Fruit fly (Drosophila melanogaster): ENCODE measurements around the gene CG13000.

The CG13000 gene

dm6 chrX:16943515-16943850 lies 4.8 kb downstream of the CG13000 start (continued):
- TF ChIP-seq lz (GFP tag; optimal IDR thresholded peaks at IDR 0.05) (no peak), Sox14 (GFP tag; optimal IDR thresholded peaks at IDR 0.05) (peak; percentile 60), Sox102F (GFP tag; optimal IDR thresholded peaks at IDR 0.05) (no peak), fd59A (GFP tag; optimal IDR thresholded peaks at IDR 0.05) (no peak), CG6276 (GFP tag; optimal IDR thresholded peaks at IDR 0.05) (peak; percentile 42), fkh (GFP tag; optimal IDR thresholded peaks at IDR 0.05) (peak; percentile 62), esn (GFP tag; optimal IDR thresholded peaks at IDR 0.05) (no peak), CG9139 (GFP tag; optimal IDR thresholded peaks at IDR 0.05) (no peak), OdsH (GFP tag; optimal IDR thresholded peaks at IDR 0.05) (no peak), CG7368 (GFP tag; optimal IDR thresholded peaks at IDR 0.05) (no peak)

- TF ChIP-seq CG3919 (GFP tag; optimal IDR thresholded peaks at IDR 0.05): peak; percentile 22
- peak; percentile 41 for TF ChIP-seq Sox102F (GFP tag; optimal IDR thresholded peaks at IDR 0.05)
- no peak for TF ChIP-seq CG11902 (GFP tag; optimal IDR thresholded peaks at IDR 0.05)
- peak; percentile 58 for TF ChIP-seq CG6854 (GFP tag; optimal IDR thresholded peaks at IDR 0.05)
- TF ChIP-seq Ets96B (tag; optimal IDR thresholded peaks at IDR 0.05): peak; percentile 2
- peak; percentile 29 for TF ChIP-seq Eip78C (GFP tag)
- TF ChIP-seq CG9139 (GFP tag; optimal IDR thresholded peaks at IDR 0.05): peak; percentile 37
- 0 out of 3 replicates have a peak, but pooled peaks have one; percentile 18 for TF ChIP-seq eg (GFP tag; IDR thresholded peaks at IDR 0.05)
- peak; percentile 23 for TF ChIP-seq Eip75B (GFP tag; optimal IDR thresholded peaks at IDR 0.05)
- TF ChIP-seq vri (GFP tag; optimal IDR thresholded peaks at IDR 0.05): peak; percentile 38
- TF ChIP-seq fd85E (GFP tag; optimal IDR thresholded peaks at IDR 0.05): no peak
- no peak; the same call in 1 of the 2 replicates for TF ChIP-seq CG15336 (GFP tag; IDR thresholded peaks at IDR 0.05)
Measured at dm6 chrX:16942735-16943514, 5.3 kb downstream of the CG13000 start, which contains the start of the genes CG13001 and RhoGAP15B. CG13001 (minus strand) TSS chrX:16942871. RhoGAP15B (plus strand) TSS chrX:16943290.

DNA sequence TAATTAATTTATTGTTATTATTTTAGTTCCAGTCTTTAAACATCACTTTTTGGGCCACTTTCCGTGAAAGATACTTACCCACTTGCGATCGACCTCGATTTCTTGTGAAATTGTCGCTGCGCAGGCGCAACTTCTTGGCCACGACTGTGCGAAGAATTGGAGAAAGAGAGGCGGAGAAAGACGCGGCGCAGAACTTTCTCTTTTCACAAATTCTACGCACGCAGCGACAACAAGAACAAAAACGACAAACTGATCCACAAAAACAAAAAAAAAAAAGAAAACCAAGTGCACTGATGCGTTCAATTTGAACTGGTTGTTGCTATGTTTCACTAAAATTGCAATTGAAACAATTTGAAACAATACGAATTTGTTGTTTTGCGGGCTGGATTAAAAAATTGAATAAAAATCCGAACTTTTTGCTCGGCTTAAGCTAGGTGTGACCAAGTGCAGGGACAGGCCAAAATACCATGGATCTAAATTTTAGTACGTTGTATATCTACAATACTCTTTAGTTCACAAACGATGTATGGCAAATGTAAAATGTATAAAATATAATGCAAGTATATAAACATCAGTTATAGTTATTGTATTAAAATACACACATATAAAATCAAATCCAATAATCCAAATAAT lies 7.7 kb downstream of the CG13000 start, which contains the start of gene wus:
wus (minus strand) TSS at position 448 of the 633 bp plus-strand sequence.
- peak; percentile 12 for TF ChIP-seq Met (GFP tag; optimal IDR thresholded peaks at IDR 0.05)
- TF ChIP-seq Sox102F (GFP tag; optimal IDR thresholded peaks at IDR 0.05): peak; percentile 17
- TF ChIP-seq Eip78C (GFP tag): peak; percentile 32
- peak; percentile 4 for TF ChIP-seq CG6276 (GFP tag; optimal IDR thresholded peaks at IDR 0.05)
- TF ChIP-seq Hr4 (GFP tag; optimal IDR thresholded peaks at IDR 0.05): no peak
- peak; percentile 16 for TF ChIP-seq topi (GFP tag; optimal IDR thresholded peaks at IDR 0.05)
- peak; percentile 98 for TF ChIP-seq Blimp-1 (GFP tag; optimal IDR thresholded peaks at IDR 0.05)
- no peak for TF ChIP-seq CG1621 (tag; optimal IDR thresholded peaks at IDR 0.05)
- TF ChIP-seq CG11294 (GFP tag; IDR thresholded peaks at IDR 0.05): no peak
- no peak for TF ChIP-seq esn (GFP tag; optimal IDR thresholded peaks at IDR 0.05)
- TF ChIP-seq CG6854 (GFP tag; optimal IDR thresholded peaks at IDR 0.05): peak; percentile 61
- no peak for TF ChIP-seq fd59A (GFP tag; optimal IDR thresholded peaks at IDR 0.05)
- no peak for TF ChIP-seq Eip75B (GFP tag; optimal IDR thresholded peaks at IDR 0.05)

DNA sequence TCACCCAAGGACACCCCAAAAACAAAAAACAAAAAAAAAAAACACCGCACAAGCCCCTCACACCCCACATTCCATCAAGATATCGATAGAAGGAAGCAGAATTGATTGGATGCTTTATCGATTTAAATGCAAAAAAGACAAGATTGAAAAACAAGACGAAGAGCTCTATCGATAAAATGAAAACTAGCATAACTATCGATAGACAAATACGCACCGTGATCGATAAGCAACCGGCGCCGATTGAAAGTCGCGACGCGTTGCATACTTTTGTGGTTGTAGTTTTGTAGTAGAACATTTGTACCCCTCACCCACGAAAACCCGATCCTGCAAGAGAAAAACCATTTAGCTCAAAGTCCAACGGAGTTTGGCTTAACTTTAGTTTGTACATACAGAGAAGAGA lies 11.6 kb downstream of the CG13000 start:
- TF ChIP-seq salr (GFP tag; optimal IDR thresholded peaks at IDR 0.05) (no peak), CG32006 (GFP tag; optimal IDR thresholded peaks at IDR 0.05) (no peak), pdm3 (GFP tag; optimal IDR thresholded peaks at IDR 0.05) (no peak), Ets96B (tag; optimal IDR thresholded peaks at IDR 0.05) (no peak), achi (GFP tag; optimal IDR thresholded peaks at IDR 0.05) (no peak), spab (GFP tag; optimal IDR thresholded peaks at IDR 0.05) (no peak), CG8632 (GFP tag; optimal IDR thresholded peaks at IDR 0.05) (no peak), Blimp-1 (GFP tag; optimal IDR thresholded peaks at IDR 0.05) (no peak), CG11902 (GFP tag; optimal IDR thresholded peaks at IDR 0.05) (no peak), Sox14 (GFP tag; optimal IDR thresholded peaks at IDR 0.05) (no peak), esn (GFP tag; optimal IDR thresholded peaks at IDR 0.05) (no peak), CG3032 (tag; optimal IDR thresholded peaks at IDR 0.05) (no peak), CG7368 (GFP tag; optimal IDR thresholded peaks at IDR 0.05) (no peak), CG1621 (tag; optimal IDR thresholded peaks at IDR 0.05) (no peak), acj6 (GFP tag; optimal IDR thresholded peaks at IDR 0.05) (no peak), CG10669 (GFP tag; optimal IDR thresholded peaks at IDR 0.05) (no peak), fd59A (GFP tag; optimal IDR thresholded peaks at IDR 0.05) (no peak), vri (GFP tag; optimal IDR thresholded peaks at IDR 0.05) (no peak), dac (GFP tag; optimal IDR thresholded peaks at IDR 0.05) (no peak)

All from whole organism, prepupa.